Fruit fly (Drosophila melanogaster) S2 (cell line): ENCODE data around the gene Atg12.

ENCODE experiments used
- CG8478 ChIP-seq: fragments of >200 bp; optimal IDR thresholded peaks from 2 replicates; lab custom pipeline; 2018
- CTCF ChIP-seq, 2 experiments: fragments of >200 bp; optimal IDR thresholded peaks; 2 replicates each; lab custom pipeline; 2018

DNA sequence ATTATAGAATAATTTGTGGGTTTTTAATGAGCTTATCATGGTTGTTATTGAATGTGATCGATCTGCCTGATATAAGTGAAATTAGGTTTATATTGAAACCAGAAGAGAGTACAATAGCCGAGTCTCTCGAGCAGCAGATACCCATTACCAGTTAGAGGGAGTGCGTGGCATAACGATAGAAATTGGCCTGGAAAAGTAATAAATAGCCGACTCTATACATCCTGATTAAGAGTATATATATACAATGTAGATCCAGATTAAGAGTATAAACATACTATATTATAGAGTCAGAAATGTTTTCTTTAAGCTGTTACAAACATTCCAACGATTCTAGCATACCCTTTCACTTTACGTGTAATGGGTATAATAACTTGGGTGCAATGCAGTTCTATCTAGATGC is 47.2 kb downstream of the Atg12 start:
- TF ChIP-seq CG8478 (lab: Kevin White, UChicago) = no peak
- TF ChIP-seq CTCF (optimal IDR thresholded peaks at IDR 0.05; lab: Kevin White, UChicago) = no peak
